Fruit fly (Drosophila melanogaster): ENCODE measurements around the gene Gdh.
A peak's percentile ranks its signal among the peaks of the same experiment; 100 is the strongest.

Gdh gene

dm6 chr3R:23887572-23887971 lies 55.3 kb downstream of the Gdh start:
- TF ChIP-seq Clk (GFP tag; optimal IDR thresholded peaks at IDR 0.05) = no peak
- no peak for TF ChIP-seq bab1 (GFP tag; optimal IDR thresholded peaks at IDR 0.05)
- no peak for TF ChIP-seq CG5204 (GFP tag; optimal IDR thresholded peaks at IDR 0.05)
- TF ChIP-seq Crg-1 (GFP tag; optimal IDR thresholded peaks at IDR 0.05) = no peak
- TF ChIP-seq toe (GFP tag; optimal IDR thresholded peaks at IDR 0.05) = no peak
- no peak for TF ChIP-seq CG33017 (tag; optimal IDR thresholded peaks at IDR 0.05)
- no peak for TF ChIP-seq CG7045 (GFP tag; optimal IDR thresholded peaks at IDR 0.05)
- no peak for TF ChIP-seq CG11617 (GFP tag; optimal IDR thresholded peaks at IDR 0.05)
- TF ChIP-seq tj (GFP tag; optimal IDR thresholded peaks at IDR 0.05) = no peak
- TF ChIP-seq CG1620 (GFP tag; optimal IDR thresholded peaks at IDR 0.05) = no peak
- TF ChIP-seq ovo (GFP tag; optimal IDR thresholded peaks at IDR 0.05) = no peak
- no peak for TF ChIP-seq CG14711 (tag; optimal IDR thresholded peaks at IDR 0.05)
- no peak for TF ChIP-seq CG12768 (GFP tag; optimal IDR thresholded peaks at IDR 0.05)
- TF ChIP-seq Mnt (GFP tag; optimal IDR thresholded peaks at IDR 0.05) = no peak
- no peak for TF ChIP-seq cic (GFP tag; optimal IDR thresholded peaks at IDR 0.05)
- TF ChIP-seq kay (GFP tag; ENCODE audit: borderline replicate concordance) = no peak
- TF ChIP-seq Hr96 (GFP tag; optimal IDR thresholded peaks at IDR 0.05) = no peak
- TF ChIP-seq pad (GFP tag; optimal IDR thresholded peaks at IDR 0.05) = no peak
- TF ChIP-seq cnc (optimal IDR thresholded peaks at IDR 0.05) = no peak
- TF ChIP-seq CG7101 (tag; optimal IDR thresholded peaks at IDR 0.05) = no peak

- TF ChIP-seq kay (GFP tag; ENCODE audit: borderline replicate concordance) (peak; percentile 66), cic (GFP tag; optimal IDR thresholded peaks at IDR 0.05) (no peak), pad (GFP tag; optimal IDR thresholded peaks at IDR 0.05) (peak; percentile 51), toe (GFP tag; optimal IDR thresholded peaks at IDR 0.05) (no peak), tj (GFP tag; optimal IDR thresholded peaks at IDR 0.05) (peak; percentile 88), Hr96 (GFP tag; optimal IDR thresholded peaks at IDR 0.05) (no peak), CG1620 (GFP tag; optimal IDR thresholded peaks at IDR 0.05) (peak; percentile 47), bab1 (GFP tag; optimal IDR thresholded peaks at IDR 0.05) (peak; percentile 97), Crg-1 (GFP tag; optimal IDR thresholded peaks at IDR 0.05) (peak; percentile 60), CG7045 (GFP tag; optimal IDR thresholded peaks at IDR 0.05) (peak; percentile 64), CG5204 (GFP tag; optimal IDR thresholded peaks at IDR 0.05) (no peak), CG33017 (tag; optimal IDR thresholded peaks at IDR 0.05) (peak; percentile 74), CG7101 (tag; optimal IDR thresholded peaks at IDR 0.05) (peak; percentile 88), cnc (optimal IDR thresholded peaks at IDR 0.05) (no peak), ovo (GFP tag; optimal IDR thresholded peaks at IDR 0.05) (no peak), CG12768 (GFP tag; optimal IDR thresholded peaks at IDR 0.05) (peak; percentile 44), Mnt (GFP tag; optimal IDR thresholded peaks at IDR 0.05) (no peak), CG11617 (GFP tag; optimal IDR thresholded peaks at IDR 0.05) (peak; percentile 56), Clk (GFP tag; optimal IDR thresholded peaks at IDR 0.05) (no peak), CG14711 (tag; optimal IDR thresholded peaks at IDR 0.05) (peak; percentile 90)
These were observed 55.8 kb downstream of the Gdh start for dm6 chr3R:23887096-23887421.

dm6 chr3R:23886270-23887095 lies 56.4 kb downstream of the Gdh start:
- peak; percentile 2 for TF ChIP-seq CG33017 (tag; optimal IDR thresholded peaks at IDR 0.05)
- no peak for TF ChIP-seq Clk (GFP tag; optimal IDR thresholded peaks at IDR 0.05)
- TF ChIP-seq Crg-1 (GFP tag; optimal IDR thresholded peaks at IDR 0.05) = no peak
- peak; percentile 70 for TF ChIP-seq CG14711 (tag; optimal IDR thresholded peaks at IDR 0.05)
- TF ChIP-seq CG12768 (GFP tag; optimal IDR thresholded peaks at IDR 0.05) = no peak
- no peak for TF ChIP-seq cic (GFP tag; optimal IDR thresholded peaks at IDR 0.05)
- TF ChIP-seq CG5204 (GFP tag; optimal IDR thresholded peaks at IDR 0.05) = peak; percentile 11
- TF ChIP-seq ovo (GFP tag; optimal IDR thresholded peaks at IDR 0.05) = no peak
- TF ChIP-seq toe (GFP tag; optimal IDR thresholded peaks at IDR 0.05) = no peak
- no peak for TF ChIP-seq kay (GFP tag; ENCODE audit: borderline replicate concordance)
- peak; percentile 82 for TF ChIP-seq pad (GFP tag; optimal IDR thresholded peaks at IDR 0.05)
- TF ChIP-seq CG7101 (tag; optimal IDR thresholded peaks at IDR 0.05) = peak; percentile 71
- no peak for TF ChIP-seq CG7045 (GFP tag; optimal IDR thresholded peaks at IDR 0.05)
- peak; percentile 44 for TF ChIP-seq CG1620 (GFP tag; optimal IDR thresholded peaks at IDR 0.05)
- peak; percentile 20 for TF ChIP-seq Mnt (GFP tag; optimal IDR thresholded peaks at IDR 0.05)
- TF ChIP-seq tj (GFP tag; optimal IDR thresholded peaks at IDR 0.05) = no peak
- TF ChIP-seq Hr96 (GFP tag; optimal IDR thresholded peaks at IDR 0.05) = peak; percentile 37
- TF ChIP-seq bab1 (GFP tag; optimal IDR thresholded peaks at IDR 0.05) = peak; percentile 90
- TF ChIP-seq cnc (optimal IDR thresholded peaks at IDR 0.05) = no peak
- peak; percentile 53 for TF ChIP-seq CG11617 (GFP tag; optimal IDR thresholded peaks at IDR 0.05)
